1 worm cellular context compared by ENCODE assay signal in the genomic region with DNA sequence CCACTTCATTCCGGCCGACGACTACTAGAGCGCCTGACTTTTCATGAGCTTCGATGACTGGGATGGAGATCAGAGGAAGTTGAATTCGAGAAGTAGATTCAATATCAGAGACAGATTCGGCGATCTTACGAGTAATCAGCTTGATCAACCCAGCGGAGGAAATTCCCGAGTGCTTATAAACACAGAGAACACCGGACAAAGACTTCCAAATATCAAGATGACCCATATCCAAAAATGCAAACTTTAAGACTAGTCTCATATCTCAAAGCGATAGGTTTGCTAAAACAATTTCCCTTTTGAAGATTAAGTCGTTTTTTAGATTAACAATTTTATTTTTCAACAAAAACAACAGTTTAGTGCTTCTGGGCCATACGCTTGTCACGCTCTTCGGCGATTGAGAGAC.
TF ChIP-seq lines count a peak whose summit lies in the region.

A gene (minus strand): TSS at position 335 of the 403 bp plus-strand sequence.

TF ChIP-seq in whole organism, young adult, 124 proteins besides CTCF, POLR2A, EP300 and RAD21 (continued from another document):
- TF ChIP-seq F55B11.4 (tag; optimal IDR thresholded peaks at IDR 0.05; lab: Kevin White, UChicago; ENCODE audit: borderline replicate concordance, insufficient read depth) = no peak
TF ChIP-seq in whole organism, young adult: peak in this region for 69.
